Worm (Caenorhabditis elegans) whole organism, L2 larva: ENCODE results near the gene ZK262.2.

Source experiments
- ceh-16 ChIP-seq: fragments of 150-350 bp; optimal IDR thresholded peaks from 2 replicates; lab custom pipeline; 2014; ENCODE audit warnings: missing biosample characterization, missing genetic modification characterization
- nhr-12 ChIP-seq: fragments of 150-350 bp; optimal IDR thresholded peaks from 2 replicates; lab custom pipeline; 2014; ENCODE audit warnings: missing biosample characterization, missing genetic modification characterization
- unc-55 ChIP-seq: fragments of 150-350 bp; sonication (generic microtip); optimal IDR thresholded peaks from 3 replicates; lab custom pipeline; 2014; ENCODE audit warnings: missing biosample characterization, missing genetic modification reagents, missing genetic modification characterization

ce11 chrV:18374194-18374593 lies 38.6 kb downstream of the ZK262.2 start, which contains the start of gene Y51A2B.2:
- TF ChIP-seq unc-55 (GFP tag; lab: Kevin White, UChicago) (no peak), ceh-16 (tag; lab: Kevin White, UChicago) (no peak), nhr-12 (no peak)
